Fruit fly (Drosophila melanogaster) whole organism: ENCODE data around the gene Cpr78Ca.

Source experiments
- CG8478 ChIP-seq: fragments of >200 bp; optimal IDR thresholded peaks from 2 replicates; lab custom pipeline; 2018; ENCODE audit warnings: inconsistent platforms
- Dll ChIP-seq: fragments of >200 bp; optimal IDR thresholded peaks from 2 replicates; lab custom pipeline; 2017
- EcR ChIP-seq, 2 experiments: fragments of >200 bp; optimal IDR thresholded peaks; 2 replicates each; lab custom pipeline; 2017; ENCODE audit warnings: missing biosample characterization in 2 of 2, missing genetic modification characterization in 2 of 2, missing genetic modification reagents in 2 of 2
- pan ChIP-seq: fragments of >200 bp; optimal IDR thresholded peaks from 2 replicates; lab custom pipeline; 2017
- psq ChIP-seq: fragments of >200 bp; optimal IDR thresholded peaks from 2 replicates; lab custom pipeline; 2017
- usp ChIP-seq: fragments of >200 bp; optimal IDR thresholded peaks from 2 replicates; lab custom pipeline; 2017; ENCODE audit warnings: missing biosample characterization, missing genetic modification characterization, mixed read lengths

Cpr78Ca gene

DNA sequence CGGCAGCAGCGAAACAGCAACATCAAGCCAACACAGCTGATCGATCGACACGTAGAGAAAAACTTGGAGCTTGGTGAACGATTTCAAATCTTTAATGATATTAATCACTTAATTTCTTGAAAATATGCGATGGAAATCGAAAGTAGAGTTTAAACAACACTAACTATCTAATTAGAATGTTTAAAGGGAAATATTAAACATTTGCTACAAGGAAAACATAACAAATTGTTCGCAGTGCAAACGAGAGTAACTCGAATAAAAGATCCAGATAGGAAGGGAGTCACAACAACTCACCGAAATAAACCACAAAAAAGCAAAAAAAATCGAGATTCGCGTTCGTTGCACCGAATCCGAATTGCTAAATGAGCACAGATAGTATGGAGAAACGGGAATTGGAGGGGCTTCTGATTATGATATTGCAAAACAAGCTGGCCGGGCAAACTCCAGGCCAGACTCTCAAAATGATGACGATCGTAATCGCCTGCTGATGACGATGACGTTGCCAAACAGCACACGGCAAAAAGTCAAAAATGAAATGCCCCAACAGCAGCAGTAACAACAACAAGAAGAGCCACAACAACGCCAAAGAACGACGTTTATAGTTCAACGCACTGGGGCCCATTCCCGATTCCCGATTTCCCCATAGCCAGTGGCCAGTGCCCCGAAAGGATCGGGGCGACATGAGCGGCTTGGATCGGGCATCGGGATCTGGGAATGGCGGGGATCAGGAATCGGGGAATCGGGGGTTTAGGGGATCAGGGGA lies 38.7 kb downstream of the Cpr78Ca start:
- no peak for TF ChIP-seq CG8478 (lab: Kevin White, UChicago)
- peak; percentile 94 to 95 for TF ChIP-seq EcR (GFP tag; optimal IDR thresholded peaks at IDR 0.05; lab: Kevin White, UChicago)

DNA sequence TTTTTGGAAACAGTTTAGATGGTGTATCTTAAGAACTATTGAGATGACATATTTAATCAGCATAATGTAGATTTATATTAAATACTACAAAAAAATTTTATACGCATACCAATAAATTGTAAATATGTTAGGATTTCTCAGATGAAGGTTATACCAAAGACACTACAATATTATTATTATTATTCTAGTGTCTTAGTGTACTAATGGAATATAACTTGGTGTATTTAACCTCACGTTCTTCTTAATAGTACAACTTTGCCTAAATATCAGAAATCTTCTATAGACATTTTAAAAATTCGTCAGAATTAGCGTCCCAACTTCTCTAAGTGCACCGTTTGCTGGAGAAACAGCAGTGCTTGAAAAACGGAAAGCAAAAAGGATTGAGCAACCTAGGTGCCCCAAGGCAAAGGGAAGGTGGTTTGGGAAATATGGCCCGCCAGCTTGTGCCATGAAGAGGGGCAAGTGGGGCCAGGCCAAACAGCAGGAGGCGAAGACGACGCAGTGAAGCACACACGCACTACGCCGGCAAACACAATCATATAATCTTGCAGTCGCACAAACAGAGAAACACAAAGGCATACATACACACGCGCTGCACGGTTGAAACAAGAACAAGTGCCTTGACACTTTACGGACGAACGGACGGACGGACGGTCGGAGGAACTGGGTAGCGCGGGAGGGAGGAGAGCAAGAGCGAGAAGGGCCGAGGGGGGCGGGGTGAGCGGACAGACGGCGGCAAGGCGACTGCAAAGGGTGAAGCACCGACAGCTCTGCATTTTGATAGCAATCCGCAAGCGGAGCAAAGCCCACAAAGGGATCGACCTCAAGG lies 39.5 kb downstream of the Cpr78Ca start:
- peak; percentile 95 to 97 for TF ChIP-seq EcR (GFP tag; optimal IDR thresholded peaks at IDR 0.05; lab: Kevin White, UChicago)
- TF ChIP-seq pan (lab: Kevin White, UChicago) = no peak
- no peak for TF ChIP-seq CG8478 (lab: Kevin White, UChicago)
- TF ChIP-seq psq (lab: Kevin White, UChicago) = no peak
- TF ChIP-seq Dll (lab: Kevin White, UChicago) = peak; percentile 17
- no peak for TF ChIP-seq usp (GFP tag; lab: Kevin White, UChicago)

DNA sequence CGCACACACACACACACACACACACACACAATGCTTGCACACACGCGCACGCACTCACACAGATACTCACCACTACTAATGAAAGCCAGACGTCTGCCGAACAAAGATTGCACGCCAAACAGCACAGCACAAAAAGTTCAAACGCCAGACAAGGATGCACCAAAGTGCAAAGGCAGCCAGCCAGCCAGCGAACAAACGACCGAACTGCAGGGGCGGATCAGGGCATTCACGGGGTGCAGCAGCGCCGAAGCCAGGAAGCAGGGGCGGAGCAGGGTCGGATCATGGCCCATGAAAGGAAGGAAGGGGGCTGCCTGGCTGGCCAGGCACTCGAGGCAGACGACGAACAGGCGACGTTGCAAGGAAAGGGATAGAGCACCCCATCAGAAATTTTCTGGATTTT lies 40.1 kb downstream of the Cpr78Ca start:
- TF ChIP-seq pan (lab: Kevin White, UChicago) = no peak
- TF ChIP-seq Dll (lab: Kevin White, UChicago) = peak; percentile 2
- TF ChIP-seq EcR (GFP tag; optimal IDR thresholded peaks at IDR 0.05; lab: Kevin White, UChicago) = peak in 1 of 2 experiments; percentile 81
- TF ChIP-seq psq (lab: Kevin White, UChicago) = no peak
- no peak for TF ChIP-seq CG8478 (lab: Kevin White, UChicago)
- TF ChIP-seq usp (GFP tag; lab: Kevin White, UChicago) = no peak

DNA sequence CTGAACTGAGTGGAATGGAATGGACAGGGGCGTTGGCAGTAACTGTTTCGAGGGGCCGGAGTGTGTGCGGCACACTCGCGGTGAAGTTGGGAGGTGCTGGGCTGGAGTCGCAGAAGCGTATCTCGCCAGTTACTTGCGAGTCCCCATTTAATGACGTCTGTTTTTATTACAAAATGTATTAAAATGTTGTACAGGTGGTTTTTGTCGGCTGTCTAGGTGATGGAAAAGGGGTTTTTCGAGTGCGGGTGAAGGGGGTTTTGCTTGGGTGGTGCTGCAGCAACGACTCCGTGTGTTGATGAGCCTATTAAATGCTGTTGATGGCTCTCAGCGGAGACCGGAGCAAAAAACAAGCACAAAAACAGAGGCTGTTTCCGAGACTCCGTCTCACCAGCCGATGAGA lies 41.2 kb downstream of the Cpr78Ca start:
- TF ChIP-seq Dll (lab: Kevin White, UChicago) = peak; percentile 40
- TF ChIP-seq EcR (GFP tag; optimal IDR thresholded peaks at IDR 0.05; lab: Kevin White, UChicago) = peak in 1 of 2 experiments; percentile 2
- no peak for TF ChIP-seq pan (lab: Kevin White, UChicago)

DNA sequence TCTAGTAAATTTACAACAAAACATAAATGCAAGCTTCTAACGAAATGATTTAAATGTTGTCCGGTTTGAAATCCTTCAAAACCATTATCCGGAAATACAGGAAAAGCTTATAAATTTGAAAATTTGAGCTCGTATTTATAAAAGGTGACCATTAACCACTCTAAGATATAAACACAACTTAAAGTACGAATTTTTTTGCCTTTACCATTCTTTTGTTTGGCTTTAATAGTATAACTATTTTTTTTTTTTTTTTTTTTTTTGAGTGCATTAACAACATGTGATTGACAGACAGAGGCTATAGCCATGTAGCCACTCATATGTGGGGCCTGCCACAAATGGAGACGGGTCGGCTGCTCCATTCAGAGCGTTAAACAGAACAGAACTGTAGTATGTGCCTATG lies 49.2 kb downstream of the Cpr78Ca start:
- TF ChIP-seq usp (GFP tag; lab: Kevin White, UChicago) = no peak
- TF ChIP-seq Dll (lab: Kevin White, UChicago) = no peak
- TF ChIP-seq psq (lab: Kevin White, UChicago) = no peak
- no peak for TF ChIP-seq CG8478 (lab: Kevin White, UChicago)
- TF ChIP-seq pan (lab: Kevin White, UChicago) = no peak
- no peak for TF ChIP-seq EcR (GFP tag; optimal IDR thresholded peaks at IDR 0.05; lab: Kevin White, UChicago)

DNA sequence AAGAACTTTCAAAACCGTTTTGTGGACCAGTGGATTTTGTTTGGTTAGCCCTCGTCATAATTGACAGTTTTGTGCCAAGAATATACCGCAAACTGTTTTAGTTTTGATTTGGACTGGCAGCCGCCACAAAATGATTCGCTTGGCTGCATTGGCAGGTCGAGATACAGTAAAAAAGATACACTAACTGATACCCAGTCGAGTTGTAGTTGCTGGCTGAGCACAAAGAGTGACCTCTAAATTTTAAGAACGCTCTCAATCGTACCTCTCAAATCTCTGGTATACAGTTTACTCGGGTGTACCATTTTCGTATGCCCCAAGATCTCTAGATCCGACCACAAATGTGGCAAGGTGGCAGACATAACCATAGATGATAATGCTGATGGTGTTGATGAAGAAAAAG lies 49.6 kb downstream of the Cpr78Ca start:
- TF ChIP-seq pan (lab: Kevin White, UChicago) = no peak
- no peak for TF ChIP-seq EcR (GFP tag; optimal IDR thresholded peaks at IDR 0.05; lab: Kevin White, UChicago)
- no peak for TF ChIP-seq CG8478 (lab: Kevin White, UChicago)
- TF ChIP-seq usp (GFP tag; lab: Kevin White, UChicago) = no peak
- no peak for TF ChIP-seq Dll (lab: Kevin White, UChicago)
- no peak for TF ChIP-seq psq (lab: Kevin White, UChicago)
